Worm (Caenorhabditis elegans) whole organism, L4 larva: ENCODE results near the gene F53B1.8.

Experiments
- T20F7.1 ChIP-seq: fragments of 200-800 bp; sonication (Bioruptor generic); optimal IDR thresholded peaks from 2 replicates; lab custom pipeline; 2018; ENCODE audit warnings: mild to moderate bottlenecking, missing genetic modification characterization, missing compliant biosample characterization
- Y48G9A.11 ChIP-seq: fragments of 200-800 bp; sonication (Bioruptor generic); IDR thresholded peaks from 2 replicates; pipeline ENCODE4 v1.3.6; 2022; ENCODE audit warnings: missing genetic modification reagents, missing genetic modification characterization, missing compliant biosample characterization
- ZK546.5 ChIP-seq, 2 experiments: sonication (generic microtip); optimal IDR thresholded peaks; 2 replicates each; lab custom pipeline; 2017; ENCODE audit warnings: missing biosample characterization in 2 of 2, missing genetic modification characterization in 2 of 2
- aha-1 ChIP-seq: fragments of 150-350 bp; peaks from one replicate; lab custom pipeline; 2014; ENCODE audit warnings: missing biosample characterization, missing genetic modification characterization
- ceh-20 ChIP-seq: fragments of 200-800 bp; sonication (Bioruptor generic); IDR thresholded peaks from 2 replicates; pipeline ENCODE4 v1.3.6; 2022; ENCODE audit warnings: missing genetic modification reagents, missing genetic modification characterization, missing compliant biosample characterization
- ceh-82 ChIP-seq: sonication (generic microtip); optimal IDR thresholded peaks from 2 replicates; lab custom pipeline; 2017; ENCODE audit warnings: missing biosample characterization, missing genetic modification characterization
- cey-2 ChIP-seq: sonication (generic microtip); optimal IDR thresholded peaks from 3 replicates; lab custom pipeline; 2017; ENCODE audit warnings: missing genetic modification characterization, mild to moderate bottlenecking, missing compliant biosample characterization, antibody characterized with exemption, borderline replicate concordance; ENCODE audit not compliant: insufficient read depth
- daf-16 ChIP-seq, 3 experiments: sonication (generic microtip); optimal IDR thresholded peaks; 2 replicates each; lab custom pipeline; 2016 to 2017; ENCODE audit warnings: missing genetic modification characterization in 3 of 3, missing genetic modification reagents in 3 of 3, mild to moderate bottlenecking in 2 of 3, missing compliant biosample characterization in 2 of 3, missing biosample characterization in 1 of 3, moderate library complexity in 1 of 3
- dmd-6 ChIP-seq: fragments of 200-800 bp; sonication (Bioruptor generic); IDR thresholded peaks from 2 replicates; pipeline ENCODE4 v1.3.6; 2022; ENCODE audit warnings: missing genetic modification reagents, missing genetic modification characterization, missing compliant biosample characterization
- dpl-1 ChIP-seq: fragments of 150-350 bp; optimal IDR thresholded peaks from 2 replicates; lab custom pipeline; 2014; ENCODE audit warnings: missing biosample characterization, missing genetic modification reagents, missing genetic modification characterization
- fkh-10 ChIP-seq: fragments of 150-350 bp; optimal IDR thresholded peaks from 2 replicates; lab custom pipeline; 2014; ENCODE audit warnings: missing biosample characterization, missing genetic modification reagents, missing genetic modification characterization
- hif-1 ChIP-seq, 2 experiments: sonication (generic microtip); optimal IDR thresholded peaks; 2 replicates each; lab custom pipeline; 2016 to 2017; ENCODE audit warnings: missing compliant biosample characterization in 2 of 2, missing genetic modification characterization in 2 of 2, missing genetic modification reagents in 2 of 2, missing genotype in 2 of 2, mild to moderate bottlenecking in 1 of 2
- hlh-11 ChIP-seq: fragments of 200-800 bp; sonication (Bioruptor generic); optimal IDR thresholded peaks from 2 replicates; lab custom pipeline; 2018; ENCODE audit warnings: mild to moderate bottlenecking, missing genetic modification characterization, missing compliant biosample characterization
- hlh-30 ChIP-seq: sonication (generic microtip); optimal IDR thresholded peaks from 2 replicates; lab custom pipeline; 2017; ENCODE audit warnings: antibody characterized with exemption, mild to moderate bottlenecking, missing genetic modification characterization, missing compliant biosample characterization; ENCODE audit not compliant: insufficient read depth
- hmg-1.1 ChIP-seq: fragments of 200-800 bp; sonication (Bioruptor generic); IDR thresholded peaks from 2 replicates; pipeline ENCODE4 v1.3.6; 2022; ENCODE audit warnings: missing genetic modification reagents, missing genetic modification characterization, missing compliant biosample characterization
- lin-1 ChIP-seq: fragments of 200-800 bp; sonication (Bioruptor generic); IDR thresholded peaks from 2 replicates; pipeline ENCODE4 v1.3.6; 2022; ENCODE audit warnings: missing genetic modification reagents, missing genetic modification characterization, missing compliant biosample characterization
- lsy-2 ChIP-seq, 2 experiments: fragments of 150-350 bp in 1 of 2; sonication (generic microtip) in 1 of 2; optimal IDR thresholded peaks; 2 replicates each; lab custom pipeline; 2014 to 2017; ENCODE audit warnings: missing biosample characterization in 2 of 2, missing genetic modification characterization in 2 of 2
- madf-9 ChIP-seq: fragments of 200-800 bp; sonication (Bioruptor generic); conservative IDR thresholded peaks from 2 replicates; pipeline ENCODE4 v1.3.6; 2022; ENCODE audit warnings: missing genetic modification reagents, missing genetic modification characterization, missing compliant biosample characterization
- mdl-1 ChIP-seq, 2 experiments: fragments of 150-350 bp in 1 of 2; sonication (generic microtip) in 1 of 2; optimal IDR thresholded peaks; 2 replicates each; lab custom pipeline; 2014 to 2017; ENCODE audit warnings: missing biosample characterization in 2 of 2, missing genetic modification characterization in 2 of 2
- mes-2 ChIP-seq: sonication (generic microtip); optimal IDR thresholded peaks from 2 replicates; lab custom pipeline; 2016; ENCODE audit warnings: missing genotype, mild to moderate bottlenecking, missing genetic modification characterization, missing compliant biosample characterization; ENCODE audit not compliant: poor library complexity, severe bottlenecking
- mxl-3 ChIP-seq: fragments of 200-800 bp; sonication (Bioruptor generic); optimal IDR thresholded peaks from 2 replicates; lab custom pipeline; 2018; ENCODE audit warnings: mild to moderate bottlenecking, missing genetic modification characterization, missing compliant biosample characterization
- nhr-102 ChIP-seq: sonication (generic microtip); optimal IDR thresholded peaks from 2 replicates; lab custom pipeline; 2016; ENCODE audit warnings: mild to moderate bottlenecking, missing genetic modification characterization, moderate library complexity, missing compliant biosample characterization
- nhr-11 ChIP-seq: fragments of 150-350 bp; optimal IDR thresholded peaks from 2 replicates; lab custom pipeline; 2014; ENCODE audit warnings: missing biosample characterization, missing genetic modification characterization
- nhr-111 ChIP-seq: fragments of 200-800 bp; sonication (Bioruptor generic); optimal IDR thresholded peaks from 2 replicates; lab custom pipeline; 2018; ENCODE audit warnings: mild to moderate bottlenecking, missing genetic modification characterization, missing compliant biosample characterization
- nhr-41 ChIP-seq: fragments of 200-800 bp; sonication (Bioruptor generic); IDR thresholded peaks from 2 replicates; pipeline ENCODE4 v1.3.6; 2022; ENCODE audit warnings: missing genetic modification reagents, missing genetic modification characterization, missing compliant biosample characterization
- nhr-6 ChIP-seq: fragments of 150-350 bp; optimal IDR thresholded peaks from 2 replicates; lab custom pipeline; 2014; ENCODE audit warnings: missing biosample characterization, missing genetic modification characterization
- rbr-2 ChIP-seq: sonication (generic microtip); optimal IDR thresholded peaks from 2 replicates; lab custom pipeline; 2016; ENCODE audit warnings: missing genotype, missing genetic modification characterization, missing compliant biosample characterization
- sdz-12 ChIP-seq: fragments of 200-800 bp; sonication (Bioruptor generic); optimal IDR thresholded peaks from 2 replicates; lab custom pipeline; 2018; ENCODE audit warnings: mild to moderate bottlenecking, missing genetic modification characterization, missing compliant biosample characterization
- set-16 ChIP-seq: fragments of 200-800 bp; sonication (Bioruptor generic); IDR thresholded peaks from 2 replicates; pipeline ENCODE4 v1.3.6; 2022; ENCODE audit warnings: missing genetic modification reagents, missing genetic modification characterization, missing compliant biosample characterization
- spr-1 ChIP-seq: sonication (generic microtip); optimal IDR thresholded peaks from 2 replicates; lab custom pipeline; 2016; ENCODE audit warnings: mild to moderate bottlenecking, missing genetic modification characterization, missing compliant biosample characterization
- unc-62 ChIP-seq, 3 experiments: fragments of 150-350 bp in 1 of 3; sonication (generic microtip); optimal IDR thresholded peaks in 2 of 3; peaks in 1 of 3; 1 replicate in 1 of 3; 2 replicates in 2 of 3; lab custom pipeline; 2014 to 2017; ENCODE audit warnings: missing biosample characterization in 3 of 3, missing genetic modification characterization in 3 of 3, missing genetic modification reagents in 3 of 3, missing genotype in 1 of 3
- zfp-3 ChIP-seq: fragments of 200-800 bp; sonication (Bioruptor generic); conservative IDR thresholded peaks from 2 replicates; pipeline ENCODE4 v1.3.6; 2022; ENCODE audit warnings: missing genetic modification reagents, missing genetic modification characterization, missing compliant biosample characterization
- zip-2 ChIP-seq: fragments of 150-350 bp; optimal IDR thresholded peaks from 2 replicates; lab custom pipeline; 2014; ENCODE audit warnings: missing biosample characterization, missing genetic modification characterization
- ztf-7 ChIP-seq: fragments of 150-350 bp; optimal IDR thresholded peaks from 2 replicates; lab custom pipeline; 2014; ENCODE audit warnings: missing biosample characterization, missing genetic modification characterization

F53B1.8 gene

DNA sequence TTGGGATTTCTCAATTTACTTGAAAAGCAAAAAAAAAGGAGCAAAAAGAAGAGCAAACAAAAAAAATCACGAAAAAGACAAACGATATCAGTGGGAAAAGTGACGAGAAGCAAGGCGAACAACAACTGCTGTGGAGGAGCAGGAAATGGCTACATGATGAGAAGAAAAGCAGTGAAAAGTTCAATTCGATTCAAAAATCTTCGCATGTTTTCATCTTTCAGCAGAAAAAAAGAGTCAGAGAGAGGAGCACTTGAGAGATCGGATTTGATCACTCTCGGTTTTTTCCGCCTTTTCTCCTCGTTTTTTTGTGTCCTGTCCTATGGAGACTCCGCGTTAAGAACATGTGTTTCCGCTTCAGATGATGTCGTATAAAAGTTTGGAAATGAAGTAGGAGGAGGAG is 8.9 kb upstream of the F53B1.8 start:
- TF ChIP-seq hif-1 (tag; optimal IDR thresholded peaks at IDR 0.05; lab: Kevin White, UChicago) (peak in 1 of 2 experiments; percentile 9), hlh-11 (peak; percentile 43), hlh-30 (tag; lab: Kevin White, UChicago) (peak; percentile 13), mdl-1 (tag; optimal IDR thresholded peaks at IDR 0.05; lab: Kevin White, UChicago) (peak in 1 of 2 experiments; percentile 15), unc-62 (GFP tag; optimal IDR thresholded peaks at IDR 0.05 in 1 of 2; lab: Kevin White, UChicago) (peak in 1 of 2 experiments; percentile 39), unc-62 (tag; optimal IDR thresholded peaks at IDR 0.05; lab: Kevin White, UChicago) (no peak), fkh-10 (peak; percentile 67), ZK546.5 (tag; optimal IDR thresholded peaks at IDR 0.05; lab: Kevin White, UChicago) (no peak), lsy-2 (tag; optimal IDR thresholded peaks at IDR 0.05; lab: Kevin White, UChicago) (no peak), ceh-82 (no peak), daf-16 (GFP tag; optimal IDR thresholded peaks at IDR 0.05; lab: Kevin White, UChicago) (peak in 1 of 2 experiments; percentile 10), daf-16 (tag; optimal IDR thresholded peaks at IDR 0.05; lab: Kevin White, UChicago) (no peak), nhr-11 (tag; lab: Kevin White, UChicago) (peak; percentile 58)

DNA sequence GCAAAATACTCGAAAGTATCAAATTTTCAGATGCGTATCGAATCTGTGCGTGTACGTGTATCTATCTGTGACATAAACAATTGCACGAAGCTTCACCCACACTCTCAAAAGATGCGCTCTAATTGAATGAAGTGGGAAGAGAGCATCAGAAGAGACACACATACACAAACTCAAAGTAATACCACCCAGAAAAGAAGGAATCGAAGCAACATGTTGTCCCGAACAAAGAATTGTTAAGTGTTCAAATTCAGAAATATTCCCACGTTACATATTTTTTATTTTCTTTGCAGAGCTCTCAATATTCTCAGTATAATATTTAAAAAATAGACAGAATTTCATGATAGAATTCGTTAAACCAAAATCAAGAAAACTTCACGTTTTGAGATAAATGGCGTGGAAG is 6.9 kb upstream of the F53B1.8 start:
- TF ChIP-seq daf-16 (GFP tag; optimal IDR thresholded peaks at IDR 0.05; lab: Kevin White, UChicago) (no peak), daf-16 (tag; optimal IDR thresholded peaks at IDR 0.05; lab: Kevin White, UChicago) (no peak), mxl-3 (GFP tag; lab: Kevin White, UChicago) (no peak), ceh-20 (GFP tag; lab: Robert Waterston, UW) (no peak), dmd-6 (no peak), zip-2 (no peak), aha-1 (tag; lab: Kevin White, UChicago) (peak; percentile 95), madf-9 (GFP tag; lab: Robert Waterston, UW) (no peak)
- TF ChIP-seq, all 104 proteins: peak for 1

- TF ChIP-seq Y48G9A.11 (GFP tag; lab: Robert Waterston, UW) (no peak), cey-2 (tag; lab: Kevin White, UChicago) (no peak), nhr-6 (tag; lab: Kevin White, UChicago) (no peak), mes-2 (tag; lab: Kevin White, UChicago) (peak; percentile 6), nhr-102 (tag; lab: Kevin White, UChicago) (no peak), lin-1 (no peak), nhr-111 (GFP tag; lab: Kevin White, UChicago) (no peak), ztf-7 (tag; lab: Kevin White, UChicago) (no peak), hmg-1.1 (GFP tag; lab: Robert Waterston, UW) (0 out of 2 replicates have a peak, but pooled peaks have one; percentile 9), hlh-30 (tag; lab: Kevin White, UChicago) (peak; percentile 17), set-16 (GFP tag; lab: Robert Waterston, UW) (peak; percentile 8; the same call in 1 of the 2 replicates), mdl-1 (tag; optimal IDR thresholded peaks at IDR 0.05; lab: Kevin White, UChicago) (no peak)
Measured at ce11 chrX:2131650-2132049, 1.6 kb upstream of the F53B1.8 start, which contains the start of gene F53B1.9. F53B1.9 (minus strand) TSS chrX:2131844.

DNA sequence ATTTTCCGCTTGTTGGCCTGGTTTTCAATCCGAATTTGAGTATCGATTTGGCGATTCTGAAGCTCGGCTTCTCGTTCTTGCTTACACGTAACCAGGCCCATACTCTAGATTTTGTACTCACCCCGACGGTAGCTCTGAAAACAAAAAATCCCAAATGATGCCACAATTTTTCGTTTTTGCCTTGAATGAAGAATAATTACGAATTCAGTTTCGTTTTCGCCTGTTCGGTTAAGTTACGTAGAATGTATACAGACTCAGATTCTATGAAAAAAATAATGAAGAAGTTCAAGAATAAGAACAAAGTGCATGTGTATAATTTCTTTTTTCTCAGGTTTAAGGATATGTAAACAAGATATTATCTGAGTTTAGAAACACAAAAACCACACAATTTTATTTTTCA is 9.1 kb downstream of the F53B1.8 start, which contains the start of gene gpa-5:
Gene gpa-5 (minus strand): TSS at position 101 of the 400 bp plus-strand sequence.
- TF ChIP-seq rbr-2 (tag; lab: Kevin White, UChicago) (no peak), dpl-1 (GFP tag; lab: Kevin White, UChicago) (no peak), ZK546.5 (tag; optimal IDR thresholded peaks at IDR 0.05; lab: Kevin White, UChicago) (no peak), sdz-12 (GFP tag; lab: Kevin White, UChicago) (no peak), nhr-41 (GFP tag; lab: Robert Waterston, UW) (no peak), zfp-3 (GFP tag; lab: Robert Waterston, UW) (no peak), spr-1 (tag; lab: Kevin White, UChicago) (no peak), ztf-7 (tag; lab: Kevin White, UChicago) (no peak), T20F7.1 (GFP tag; lab: Kevin White, UChicago) (no peak)
- TF ChIP-seq, all 104 proteins: peak for 0
